Fruit fly (Drosophila melanogaster) Kc167 (cell line): ENCODE data around the gene eIF2beta.

Experiments used
- Myc ChIP-seq: fragments of >200 bp; optimal IDR thresholded peaks from 2 replicates; lab custom pipeline; 2017; ENCODE audit warnings: missing external identifiers
- h ChIP-seq: fragments of >200 bp; optimal IDR thresholded peaks from 3 replicates; lab custom pipeline; 2018; ENCODE audit warnings: missing external identifiers
- psq ChIP-seq: fragments of >200 bp; optimal IDR thresholded peaks from 2 replicates; lab custom pipeline; 2017; ENCODE audit warnings: missing external identifiers

dm6 chr3L:12506963-12507552 is 19.5 kb downstream of the eIF2beta start:
- TF ChIP-seq h (lab: Kevin White, UChicago) (no peak), psq (no peak), Myc (lab: Kevin White, UChicago) (no peak)
